Worm (Caenorhabditis elegans): ENCODE measurements around the gene F09C6.14.

DNA sequence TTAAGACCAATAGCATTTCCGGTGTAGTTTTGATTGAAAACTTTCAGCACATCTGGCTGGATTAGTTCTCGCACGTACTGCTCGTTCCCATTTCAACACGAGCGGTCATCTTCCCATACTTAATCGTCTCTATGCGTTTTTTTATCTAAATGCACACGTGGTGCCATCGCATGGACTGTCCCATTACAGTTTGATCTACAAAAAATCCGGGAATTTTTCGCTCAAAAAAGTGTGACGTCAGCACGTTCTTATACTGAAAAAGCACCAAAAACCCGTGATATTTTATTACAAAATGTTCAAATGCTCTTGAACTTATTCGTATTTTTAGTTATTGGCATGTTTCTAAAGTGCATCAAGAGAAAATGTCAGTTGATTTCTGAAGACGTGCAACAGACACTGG, 41.2 kb downstream of the F09C6.14 start, which contains the start of gene Y102A5C.4:
- TF ChIP-seq ama-1 (optimal IDR thresholded peaks at IDR 0.05), result no peak
- TF ChIP-seq ets-7 (tag; optimal IDR thresholded peaks at IDR 0.05), result no peak
- no peak for TF ChIP-seq tbx-37 (GFP tag; conservative IDR thresholded peaks at IDR 0.05)
- no peak for TF ChIP-seq tbx-11 (GFP tag; IDR thresholded peaks at IDR 0.05)
- TF ChIP-seq tra-4 (tag; optimal IDR thresholded peaks at IDR 0.05), result no peak
- TF ChIP-seq ceh-36 (tag; optimal IDR thresholded peaks at IDR 0.05), result no peak
- TF ChIP-seq sea-1 (GFP tag; conservative IDR thresholded peaks at IDR 0.05), result no peak

Measured in whole organism, early embryonic.